Worm (Caenorhabditis elegans): ENCODE results near the gene T10B5.10.
"Not testable (repeated sequence)": the region's sequence is repeated elsewhere in the genome, so short reads cannot be mapped to it uniquely, and the experiment has no call there.

The T10B5.10 gene

ce11 chrV:1820016-1820415 lies 36.1 kb downstream of the T10B5.10 start:
- TF ChIP-seq sptf-1 (tag; optimal IDR thresholded peaks at IDR 0.05) = no peak
- TF ChIP-seq mdl-1 (tag; optimal IDR thresholded peaks at IDR 0.05) = no peak
- no peak for TF ChIP-seq hlh-17 (GFP tag; optimal IDR thresholded peaks at IDR 0.05; ENCODE audit: borderline replicate concordance)
- TF ChIP-seq pax-3 (tag; optimal IDR thresholded peaks at IDR 0.05) = no peak
- no peak for TF ChIP-seq nhr-90 (tag; optimal IDR thresholded peaks at IDR 0.05; ENCODE audit: poor library complexity)
- TF ChIP-seq hpl-2 (GFP tag; optimal IDR thresholded peaks at IDR 0.05) = no peak
- TF ChIP-seq zip-4 (GFP tag; optimal IDR thresholded peaks at IDR 0.05) = no peak
- TF ChIP-seq tlp-1 (tag; optimal IDR thresholded peaks at IDR 0.05) = no peak
- TF ChIP-seq nhr-20 (tag; optimal IDR thresholded peaks at IDR 0.05) = no peak
- no peak for TF ChIP-seq xbp-1 (tag; optimal IDR thresholded peaks at IDR 0.05)
- no peak for TF ChIP-seq nhr-47 (tag; optimal IDR thresholded peaks at IDR 0.05)
- TF ChIP-seq fkh-8 (tag; optimal IDR thresholded peaks at IDR 0.05) = no peak
- no peak for TF ChIP-seq nhr-237 (tag; optimal IDR thresholded peaks at IDR 0.05)
- no peak for TF ChIP-seq fkh-10 (GFP tag; optimal IDR thresholded peaks at IDR 0.05)
- TF ChIP-seq C04F5.9 (tag; optimal IDR thresholded peaks at IDR 0.05) = no peak

- not testable (repeated sequence) for TF ChIP-seq irx-1 (tag; optimal IDR thresholded peaks at IDR 0.05); rnt-1 (tag; optimal IDR thresholded peaks at IDR 0.05); sup-37 (GFP tag; optimal IDR thresholded peaks at IDR 0.05)
Measured at ce11 chrV:1814784-1815183, 41.3 kb downstream of the T10B5.10 start, which contains the start of gene Y46H3A.5. Gene Y46H3A.5 (minus strand): TSS chrV:1814884.

- no peak for TF ChIP-seq sptf-1 (tag; optimal IDR thresholded peaks at IDR 0.05)
- TF ChIP-seq pag-3 (tag; optimal IDR thresholded peaks at IDR 0.05; ENCODE audit: borderline replicate concordance, insufficient read depth) = no peak
- no peak for TF ChIP-seq ceh-88 (GFP tag; IDR thresholded peaks at IDR 0.05)
- TF ChIP-seq efl-3 (GFP tag; optimal IDR thresholded peaks at IDR 0.05) = no peak
- TF ChIP-seq ztf-4 (tag; optimal IDR thresholded peaks at IDR 0.05) = no peak
- no peak for TF ChIP-seq mdl-1 (tag; optimal IDR thresholded peaks at IDR 0.05)
- no peak for TF ChIP-seq unc-98 (GFP tag; IDR thresholded peaks at IDR 0.05)
- no peak for TF ChIP-seq unc-30 (tag; optimal IDR thresholded peaks at IDR 0.05)
- no peak for TF ChIP-seq grh-1 (GFP tag; IDR thresholded peaks at IDR 0.05)
Measured at ce11 chrV:1811035-1811434, 45.0 kb downstream of the T10B5.10 start, which contains the start of gene Y46H3A.4. Gene Y46H3A.4 (minus strand): TSS chrV:1811135.

- TF ChIP-seq aha-1 (tag; optimal IDR thresholded peaks at IDR 0.05) = no peak
- no peak for TF ChIP-seq lin-39 (tag; optimal IDR thresholded peaks at IDR 0.05)
- TF ChIP-seq zip-4 (GFP tag; optimal IDR thresholded peaks at IDR 0.05) = no peak
- no peak for TF ChIP-seq unc-98 (GFP tag; IDR thresholded peaks at IDR 0.05)
- TF ChIP-seq pqm-1 (tag; optimal IDR thresholded peaks at IDR 0.05) = no peak
- TF ChIP-seq isw-1 (GFP tag; IDR thresholded peaks at IDR 0.05) = no peak
- TF ChIP-seq ceh-63 (GFP tag; optimal IDR thresholded peaks at IDR 0.05) = no peak
- TF ChIP-seq ceh-82 (tag; optimal IDR thresholded peaks at IDR 0.05) = no peak
- no peak for TF ChIP-seq hlh-17 (GFP tag; optimal IDR thresholded peaks at IDR 0.05; ENCODE audit: borderline replicate concordance)
- TF ChIP-seq unc-30 (tag; optimal IDR thresholded peaks at IDR 0.05) = no peak
- no peak for TF ChIP-seq rnt-1 (tag; optimal IDR thresholded peaks at IDR 0.05)
- no peak for TF ChIP-seq nhr-19 (GFP tag; conservative IDR thresholded peaks at IDR 0.05)
- TF ChIP-seq nhr-77 (tag; optimal IDR thresholded peaks at IDR 0.05) = no peak
- no peak for TF ChIP-seq zag-1 (tag; optimal IDR thresholded peaks at IDR 0.05)
- no peak for TF ChIP-seq sox-4 (tag; optimal IDR thresholded peaks at IDR 0.05)
- TF ChIP-seq C04F5.9 (tag; optimal IDR thresholded peaks at IDR 0.05) = no peak
- no peak for TF ChIP-seq lin-13 (GFP tag; optimal IDR thresholded peaks at IDR 0.05)
- no peak for TF ChIP-seq pag-3 (tag; optimal IDR thresholded peaks at IDR 0.05; ENCODE audit: borderline replicate concordance, insufficient read depth)
Measured at ce11 chrV:1807160-1807559, 48.9 kb downstream of the T10B5.10 start, which contains the start of gene srt-42. Gene srt-42 (plus strand): TSS chrV:1807460.

Measured in whole organism, L1 larva.